Worm (Caenorhabditis elegans): Measurements from ENCODE around the gene srbc-63.

The srbc-63 gene

ce11 chrV:15426944-15427343 is 14.4 kb upstream of the srbc-63 start, which contains the start of gene fbxa-209:
Gene fbxa-209 (minus strand): TSS chrV:15427044.
- no peak for TF ChIP-seq Y5F2A.4 (GFP tag; optimal IDR thresholded peaks at IDR 0.05)
- TF ChIP-seq daf-16 (GFP tag; optimal IDR thresholded peaks at IDR 0.05), result no peak
- TF ChIP-seq daf-16 (tag; optimal IDR thresholded peaks at IDR 0.05), result peak; percentile 23
- TF ChIP-seq T20F7.1 (GFP tag; optimal IDR thresholded peaks at IDR 0.05), result peak; percentile 31
- TF ChIP-seq dve-1 (tag; optimal IDR thresholded peaks at IDR 0.05; ENCODE audit: insufficient read depth), result peak; percentile 41
- TF ChIP-seq lin-15B (tag; optimal IDR thresholded peaks at IDR 0.05), result no peak

DNA sequence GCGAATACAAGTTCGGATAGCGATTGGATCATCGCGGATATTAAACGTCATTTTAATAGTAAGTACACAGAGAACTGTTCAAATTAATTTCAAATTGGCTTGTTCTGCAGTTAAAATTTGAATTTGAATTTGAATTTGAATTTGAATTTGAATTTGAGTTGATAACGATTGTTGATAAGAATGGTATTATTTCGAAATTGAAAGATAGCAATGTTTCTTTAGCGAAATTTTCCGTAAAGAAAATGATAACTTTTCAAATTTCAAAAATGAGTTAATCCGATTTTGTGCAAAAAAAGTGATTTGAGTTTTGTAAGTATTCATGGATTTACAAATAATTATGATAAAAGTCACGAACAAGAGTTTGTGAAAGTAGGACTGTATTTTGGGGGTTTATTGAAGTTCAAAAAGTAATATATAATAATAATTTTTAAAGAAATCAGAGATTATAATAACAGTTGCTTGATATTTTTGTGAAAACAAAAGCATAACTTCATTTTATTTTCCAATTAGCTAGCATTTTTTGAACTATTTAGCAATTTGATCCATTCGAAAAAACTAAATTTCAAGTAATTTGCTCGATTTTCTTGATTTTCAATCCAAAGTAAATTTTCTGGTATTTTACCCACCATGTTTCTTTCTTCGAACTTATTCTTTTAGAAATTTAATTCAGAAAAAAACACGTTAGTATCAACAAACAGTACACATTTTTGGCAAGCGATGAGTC is 13.0 kb upstream of the srbc-63 start, which contains the start of gene Y36E3A.2:
Gene Y36E3A.2, plus strand, starts transcription at position 674 of the 724 bp plus-strand sequence.
- TF ChIP-seq ZK546.5 (tag; optimal IDR thresholded peaks at IDR 0.05) (no peak), snpc-1.2 (GFP tag; IDR thresholded peaks at IDR 0.05) (no peak), attf-4 (tag; optimal IDR thresholded peaks at IDR 0.05) (no peak), lin-13 (GFP tag; optimal IDR thresholded peaks at IDR 0.05) (no peak), madf-5 (GFP tag; IDR thresholded peaks at IDR 0.05) (no peak), ceh-82 (tag; optimal IDR thresholded peaks at IDR 0.05) (no peak), hmg-1.1 (GFP tag; IDR thresholded peaks at IDR 0.05) (no peak), spr-1 (tag; optimal IDR thresholded peaks at IDR 0.05) (no peak), zag-1 (tag; optimal IDR thresholded peaks at IDR 0.05) (no peak), D1046.2 (GFP tag; IDR thresholded peaks at IDR 0.05) (no peak), egl-43 (GFP tag; IDR thresholded peaks at IDR 0.05) (no peak), pqm-1 (tag; optimal IDR thresholded peaks at IDR 0.05) (peak; percentile 65), unc-39 (tag; optimal IDR thresholded peaks at IDR 0.05) (no peak), ceh-20 (GFP tag; IDR thresholded peaks at IDR 0.05) (no peak), daf-16 (GFP tag; optimal IDR thresholded peaks at IDR 0.05) (no peak), daf-16 (tag; optimal IDR thresholded peaks at IDR 0.05) (peak; percentile 30), lin-38 (GFP tag; IDR thresholded peaks at IDR 0.05) (no peak), cey-2 (tag; optimal IDR thresholded peaks at IDR 0.05; ENCODE audit: borderline replicate concordance, insufficient read depth) (no peak), arid-1 (GFP tag; conservative IDR thresholded peaks at IDR 0.05) (no peak), unc-130 (GFP tag; optimal IDR thresholded peaks at IDR 0.05) (no peak), nhr-28 (tag; optimal IDR thresholded peaks at IDR 0.05) (peak; percentile 6), lin-39 (tag; optimal IDR thresholded peaks at IDR 0.05) (no peak), nhr-77 (tag; optimal IDR thresholded peaks at IDR 0.05) (no peak), dve-1 (tag; optimal IDR thresholded peaks at IDR 0.05; ENCODE audit: insufficient read depth) (peak; percentile 32), aha-1 (tag) (no peak), F26F4.8 (GFP tag; conservative IDR thresholded peaks at IDR 0.05) (no peak), fkh-10 (GFP tag; optimal IDR thresholded peaks at IDR 0.05) (no peak), hlh-11 (tag; optimal IDR thresholded peaks at IDR 0.05) (no peak)

DNA sequence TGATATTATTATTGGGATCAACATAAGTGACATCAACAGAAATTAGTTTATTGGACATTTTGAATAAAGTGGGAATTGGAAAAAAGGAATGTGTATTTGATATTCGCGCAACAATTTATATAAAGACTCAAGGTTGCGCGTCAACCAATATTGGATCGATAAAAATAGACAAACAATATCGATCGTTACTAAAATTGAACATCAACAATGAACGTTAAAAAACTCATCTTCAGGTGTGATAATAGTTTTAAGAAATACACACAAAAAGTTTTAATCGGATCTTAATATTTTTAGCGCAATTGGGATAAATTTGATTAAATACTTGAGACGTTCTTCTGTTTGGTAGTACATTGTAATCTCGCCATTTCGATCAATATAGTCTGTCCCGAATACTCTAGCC is 11.1 kb upstream of the srbc-63 start, which contains the start of gene fbxa-104:
Gene fbxa-104, minus strand, starts transcription at position 83 of the 400 bp plus-strand sequence.
- TF ChIP-seq zfp-3 (GFP tag; conservative IDR thresholded peaks at IDR 0.05) (no peak), fos-1 (tag; optimal IDR thresholded peaks at IDR 0.05) (no peak), nhr-111 (GFP tag; optimal IDR thresholded peaks at IDR 0.05) (no peak), madf-5 (GFP tag; IDR thresholded peaks at IDR 0.05) (no peak), unc-62 (GFP tag; optimal IDR thresholded peaks at IDR 0.05 in 1 of 2) (peak in 1 of 2 experiments; percentile 96), unc-62 (tag; optimal IDR thresholded peaks at IDR 0.05) (no peak), ama-1 (optimal IDR thresholded peaks at IDR 0.05) (no peak), F44E2.7 (GFP tag; IDR thresholded peaks at IDR 0.05) (no peak), ceh-62 (tag; optimal IDR thresholded peaks at IDR 0.05) (no peak)
